Fruit fly (Drosophila melanogaster) whole organism, wandering third instar larva: ENCODE data around the gene Jon25Biii.

Source experiments
- Abd-B ChIP-seq: fragments of >200 bp; optimal IDR thresholded peaks from 2 replicates; lab custom pipeline; 2017; ENCODE audit warnings: missing biosample characterization, missing genetic modification characterization
- CG9705 ChIP-seq: fragments of 200-800 bp; sonication (Bioruptor generic); optimal IDR thresholded peaks from 2 replicates; lab custom pipeline; 2018; ENCODE audit warnings: missing biosample characterization, mild to moderate bottlenecking, missing genetic modification characterization
- Dfd ChIP-seq: fragments of >200 bp; optimal IDR thresholded peaks from 2 replicates; lab custom pipeline; 2017; ENCODE audit warnings: missing biosample characterization, missing genetic modification characterization
- Hr78 ChIP-seq: fragments of >200 bp; optimal IDR thresholded peaks from 2 replicates; lab custom pipeline; 2017; ENCODE audit warnings: missing biosample characterization, missing genetic modification characterization
- OdsH ChIP-seq: fragments of 200-800 bp; sonication (Bioruptor generic); optimal IDR thresholded peaks from 2 replicates; lab custom pipeline; 2016; ENCODE audit warnings: missing biosample characterization, mild to moderate bottlenecking, missing genetic modification characterization
- Vsx2 ChIP-seq: fragments of 200-300, 225-300 bp; sonication (Bioruptor generic); optimal IDR thresholded peaks from 2 replicates; lab custom pipeline; 2018; ENCODE audit warnings: missing biosample characterization, missing genetic modification characterization; ENCODE audit not compliant: partially characterized antibody
- fru ChIP-seq: fragments of 200-800 bp; sonication (Bioruptor generic); optimal IDR thresholded peaks from 3 replicates; lab custom pipeline; 2016; ENCODE audit warnings: missing biosample characterization, mild to moderate bottlenecking, missing genetic modification characterization
- lola ChIP-seq: fragments of >200 bp; optimal IDR thresholded peaks from 2 replicates; lab custom pipeline; 2017; ENCODE audit warnings: missing biosample characterization, missing genetic modification characterization
- psq ChIP-seq: fragments of 200-800 bp; sonication (Bioruptor generic); optimal IDR thresholded peaks from 3 replicates; lab custom pipeline; 2017; ENCODE audit warnings: missing biosample characterization, mild to moderate bottlenecking, missing genetic modification characterization, moderate library complexity
- usp ChIP-seq: fragments of >200 bp; optimal IDR thresholded peaks from 2 replicates; lab custom pipeline; 2017; ENCODE audit warnings: missing biosample characterization, missing genetic modification characterization

DNA sequence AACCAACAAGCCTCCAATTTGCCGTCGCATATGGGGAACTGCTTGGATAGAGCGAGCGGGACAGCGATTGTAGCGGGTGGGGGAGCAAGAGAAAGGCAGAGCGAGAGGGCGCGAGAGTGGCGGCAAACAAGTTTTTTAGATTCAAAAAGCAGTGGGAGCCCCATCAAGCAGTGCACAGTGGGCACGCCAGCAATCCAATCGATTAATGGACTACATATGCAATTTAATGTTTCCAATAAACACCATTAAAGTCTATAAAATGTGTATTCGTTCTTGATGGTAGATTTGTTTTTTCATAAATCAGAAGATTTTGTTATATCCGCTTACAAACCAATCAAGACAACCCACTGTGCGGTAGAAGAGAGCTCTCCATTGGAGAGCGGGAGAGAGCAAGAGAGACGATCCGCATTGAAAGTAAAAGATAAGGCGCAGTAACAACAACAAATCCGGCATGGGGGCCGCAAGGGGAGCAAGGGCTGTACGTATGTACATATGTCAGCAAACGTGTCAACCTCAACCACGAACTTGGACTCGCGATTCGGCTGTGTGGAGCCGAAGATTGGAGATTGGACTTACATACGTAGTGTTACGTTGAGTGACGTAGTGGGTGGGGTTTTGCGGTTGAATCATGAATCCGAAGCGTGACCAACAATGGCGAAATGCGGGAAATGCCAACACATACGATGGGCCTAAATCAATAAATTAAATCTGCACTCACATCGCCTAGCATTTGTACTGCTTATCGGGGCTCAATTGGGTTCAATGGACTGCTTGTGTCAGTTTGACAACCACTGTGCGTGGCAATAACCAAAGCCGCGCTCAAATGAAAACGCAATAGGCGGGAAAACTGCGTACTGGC lies 47.1 kb upstream of the Jon25Biii start:
- TF ChIP-seq lola (GFP tag; lab: Kevin White, UChicago) (no peak), fru (GFP tag; lab: Kevin White, UChicago) (peak; percentile 100), psq (peak; percentile 95), Dfd (GFP tag; lab: Kevin White, UChicago) (no peak), CG9705 (GFP tag; lab: Kevin White, UChicago) (peak; percentile 96), Hr78 (no peak), usp (GFP tag; lab: Kevin White, UChicago) (no peak), Abd-B (no peak), Vsx2 (peak; percentile 69), OdsH (GFP tag; lab: Kevin White, UChicago) (peak; percentile 98)
